Worm (Caenorhabditis elegans) whole organism, L1 larva: ENCODE measurements around the gene E02H1.6.

Source experiments
- C04F5.9 ChIP-seq: sonication (generic microtip); optimal IDR thresholded peaks from 2 replicates; lab custom pipeline; 2016; ENCODE audit warnings: missing genetic modification characterization, missing compliant biosample characterization
- C34B4.2 ChIP-seq: sonication (generic microtip); optimal IDR thresholded peaks from 2 replicates; lab custom pipeline; 2017; ENCODE audit warnings: mild to moderate bottlenecking, missing genetic modification characterization, missing compliant biosample characterization
- elt-3 ChIP-seq, 6 experiments: fragments of 150-350 bp in 1 of 6; sonication (generic microtip); optimal IDR thresholded peaks; 2 replicates each; lab custom pipeline; 2017 to 2018; ENCODE audit warnings: missing biosample characterization in 6 of 6, missing genetic modification characterization in 6 of 6, inconsistent platforms in 1 of 6
- nhr-28 ChIP-seq: fragments of 150-350 bp; optimal IDR thresholded peaks from 2 replicates; lab custom pipeline; 2014; ENCODE audit warnings: missing biosample characterization, missing genetic modification characterization
- nhr-90 ChIP-seq: sonication (generic microtip); optimal IDR thresholded peaks from 2 replicates; lab custom pipeline; 2016; ENCODE audit warnings: mild to moderate bottlenecking, missing genetic modification characterization, missing compliant biosample characterization; ENCODE audit not compliant: poor library complexity
- vab-15 ChIP-seq: sonication (generic microtip); optimal IDR thresholded peaks from 2 replicates; lab custom pipeline; 2017; ENCODE audit warnings: missing genotype, mild to moderate bottlenecking, missing genetic modification characterization, missing compliant biosample characterization
- ztf-4 ChIP-seq: fragments of 150-350 bp; optimal IDR thresholded peaks from 2 replicates; lab custom pipeline; 2014; ENCODE audit warnings: missing biosample characterization, missing genetic modification characterization

ce11 chrII:9574406-9574805 is 22.1 kb upstream of the E02H1.6 start:
- TF ChIP-seq elt-3 (tag; optimal IDR thresholded peaks at IDR 0.05; lab: Kevin White, UChicago): no peak
- TF ChIP-seq C34B4.2 (tag; lab: Kevin White, UChicago): no peak
- TF ChIP-seq nhr-28 (tag; lab: Kevin White, UChicago): no peak
- no peak for TF ChIP-seq C04F5.9 (tag; lab: Kevin White, UChicago)
- no peak for TF ChIP-seq nhr-90
- no peak for TF ChIP-seq vab-15 (tag; lab: Kevin White, UChicago)
- TF ChIP-seq ztf-4 (tag; lab: Kevin White, UChicago): no peak
